Worm (Caenorhabditis elegans) whole organism, midembryonic: Measurements from ENCODE around the gene nlp-36.

ENCODE experiments used
- T22C8.4 ChIP-seq: fragments of 200-800 bp; sonication (Bioruptor generic); IDR thresholded peaks from 2 replicates; pipeline ENCODE4 v1.3.6; 2022; ENCODE audit warnings: missing genetic modification characterization, missing compliant biosample characterization
- cog-1 ChIP-seq: sonication (generic microtip); optimal IDR thresholded peaks from 2 replicates; lab custom pipeline; 2016; ENCODE audit warnings: missing genetic modification characterization, missing compliant biosample characterization
- flt-1 ChIP-seq: fragments of 200-800 bp; sonication (Bioruptor generic); IDR thresholded peaks from 2 replicates; pipeline ENCODE4 v1.3.6; 2022; ENCODE audit warnings: missing genetic modification characterization, missing compliant biosample characterization
- klf-2 ChIP-seq: fragments of 200-800 bp; sonication (Bioruptor generic); conservative IDR thresholded peaks from 2 replicates; pipeline ENCODE4 v1.3.6; 2022; ENCODE audit warnings: missing genetic modification reagents, missing genetic modification characterization, missing compliant biosample characterization
- med-1 ChIP-seq: sonication (generic microtip); optimal IDR thresholded peaks from 2 replicates; lab custom pipeline; 2017; ENCODE audit warnings: missing genetic modification characterization, mild to moderate bottlenecking, missing compliant biosample characterization, antibody characterized with exemption, missing genetic modification reagents; ENCODE audit not compliant: insufficient read depth
- ref-1 ChIP-seq: fragments of 200-800 bp; sonication (Bioruptor generic); conservative IDR thresholded peaks from 2 replicates; pipeline ENCODE4 v1.3.6; 2022; ENCODE audit warnings: missing genetic modification reagents, missing genetic modification characterization, missing compliant biosample characterization
- tab-1 ChIP-seq: fragments of 200-800 bp; sonication (Bioruptor generic); IDR thresholded peaks from 2 replicates; pipeline ENCODE4 v1.3.6; 2022; ENCODE audit warnings: missing genetic modification characterization, missing compliant biosample characterization
- ztf-23 ChIP-seq: fragments of 200-800 bp; sonication (Bioruptor generic); IDR thresholded peaks from 2 replicates; pipeline ENCODE4 v1.3.6; 2022; ENCODE audit warnings: missing genetic modification reagents, missing genetic modification characterization, missing compliant biosample characterization
- ztf-29 ChIP-seq: fragments of 200-800 bp; sonication (Bioruptor generic); IDR thresholded peaks from 2 replicates; pipeline ENCODE4 v1.3.6; 2022; ENCODE audit warnings: missing genetic modification reagents, missing genetic modification characterization, missing compliant biosample characterization

nlp-36 gene

ce11 chrIII:9472464-9472863, 16.1 kb upstream of the nlp-36 start:
- no peak for TF ChIP-seq ref-1 (GFP tag; lab: Robert Waterston, UW)
- TF ChIP-seq ztf-23 (GFP tag; lab: Robert Waterston, UW), result no peak
- no peak for TF ChIP-seq tab-1 (GFP tag; lab: Robert Waterston, UW)

- TF ChIP-seq ztf-23 (GFP tag; lab: Robert Waterston, UW) (no peak), flt-1 (no peak), tab-1 (GFP tag; lab: Robert Waterston, UW) (no peak), T22C8.4 (GFP tag; lab: Robert Waterston, UW) (no peak), ztf-29 (GFP tag; lab: Robert Waterston, UW) (no peak), med-1 (GFP tag; lab: Kevin White, UChicago) (no peak), cog-1 (tag; lab: Kevin White, UChicago) (no peak), ref-1 (GFP tag; lab: Robert Waterston, UW) (no peak), klf-2 (GFP tag; lab: Robert Waterston, UW) (no peak)
Observed at ce11 chrIII:9474501-9474900, 14.0 kb upstream of the nlp-36 start.

- TF ChIP-seq ztf-23 (GFP tag; lab: Robert Waterston, UW) (no peak), flt-1 (no peak), klf-2 (GFP tag; lab: Robert Waterston, UW) (no peak), tab-1 (GFP tag; lab: Robert Waterston, UW) (no peak), T22C8.4 (GFP tag; lab: Robert Waterston, UW) (no peak), cog-1 (tag; lab: Kevin White, UChicago) (no peak), ref-1 (GFP tag; lab: Robert Waterston, UW) (no peak), med-1 (GFP tag; lab: Kevin White, UChicago) (no peak), ztf-29 (GFP tag; lab: Robert Waterston, UW) (no peak)
Observed at ce11 chrIII:9476564-9476963, 12.0 kb upstream of the nlp-36 start.

ce11 chrIII:9482423-9482993, 6.0 kb upstream of the nlp-36 start:
- TF ChIP-seq cog-1 (tag; lab: Kevin White, UChicago) (no peak), ztf-23 (GFP tag; lab: Robert Waterston, UW) (no peak), flt-1 (no peak), T22C8.4 (GFP tag; lab: Robert Waterston, UW) (no peak), ztf-29 (GFP tag; lab: Robert Waterston, UW) (no peak), med-1 (GFP tag; lab: Kevin White, UChicago) (no peak), tab-1 (GFP tag; lab: Robert Waterston, UW) (no peak)

ce11 chrIII:9483716-9484115, 4.8 kb upstream of the nlp-36 start:
- TF ChIP-seq klf-2 (GFP tag; lab: Robert Waterston, UW), result no peak

- TF ChIP-seq med-1 (GFP tag; lab: Kevin White, UChicago) (no peak), ztf-23 (GFP tag; lab: Robert Waterston, UW) (no peak), ref-1 (GFP tag; lab: Robert Waterston, UW) (no peak), flt-1 (no peak), ztf-29 (GFP tag; lab: Robert Waterston, UW) (no peak), cog-1 (tag; lab: Kevin White, UChicago) (no peak), tab-1 (GFP tag; lab: Robert Waterston, UW) (no peak), T22C8.4 (GFP tag; lab: Robert Waterston, UW) (no peak), klf-2 (GFP tag; lab: Robert Waterston, UW) (no peak)
Observed at ce11 chrIII:9485373-9485772, 3.2 kb upstream of the nlp-36 start, which contains the start of gene bre-3. Gene bre-3, minus strand, starts transcription at chrIII:9485473.

ce11 chrIII:9487454-9487853, 1.1 kb upstream of the nlp-36 start:
- TF ChIP-seq ref-1 (GFP tag; lab: Robert Waterston, UW) (no peak), flt-1 (no peak), ztf-23 (GFP tag; lab: Robert Waterston, UW) (no peak), med-1 (GFP tag; lab: Kevin White, UChicago) (no peak), klf-2 (GFP tag; lab: Robert Waterston, UW) (no peak), tab-1 (GFP tag; lab: Robert Waterston, UW) (no peak), cog-1 (tag; lab: Kevin White, UChicago) (no peak), T22C8.4 (GFP tag; lab: Robert Waterston, UW) (no peak), ztf-29 (GFP tag; lab: Robert Waterston, UW) (no peak)

- TF ChIP-seq T22C8.4 (GFP tag; lab: Robert Waterston, UW) (no peak), cog-1 (tag; lab: Kevin White, UChicago) (no peak), ztf-23 (GFP tag; lab: Robert Waterston, UW) (no peak)
Observed at ce11 chrIII:9488027-9488426, 504 bp upstream of the nlp-36 start.

- TF ChIP-seq cog-1 (tag; lab: Kevin White, UChicago) (no peak), flt-1 (no peak), tab-1 (GFP tag; lab: Robert Waterston, UW) (no peak), ztf-29 (GFP tag; lab: Robert Waterston, UW) (no peak), ztf-23 (GFP tag; lab: Robert Waterston, UW) (no peak), T22C8.4 (GFP tag; lab: Robert Waterston, UW) (no peak), klf-2 (GFP tag; lab: Robert Waterston, UW) (no peak), ref-1 (GFP tag; lab: Robert Waterston, UW) (no peak), med-1 (GFP tag; lab: Kevin White, UChicago) (no peak)
Observed at ce11 chrIII:9489798-9490197, 1.3 kb downstream of the nlp-36 start.
